Worm (Caenorhabditis elegans) whole organism, L4 larva: ENCODE results near the gene chk-2.
"Not testable (repeated sequence)": the region's sequence is repeated elsewhere in the genome, so short reads cannot be mapped to it uniquely, and the experiment has no call there.

ENCODE experiments used
- F44E2.7 ChIP-seq: fragments of 200-800 bp; sonication (Bioruptor generic); IDR thresholded peaks from 2 replicates; pipeline ENCODE4 v2.1.2; 2022; ENCODE audit warnings: missing genetic modification characterization, missing compliant biosample characterization
- T20F7.1 ChIP-seq: fragments of 200-800 bp; sonication (Bioruptor generic); optimal IDR thresholded peaks from 2 replicates; lab custom pipeline; 2018; ENCODE audit warnings: mild to moderate bottlenecking, missing genetic modification characterization, missing compliant biosample characterization
- Y48G9A.11 ChIP-seq: fragments of 200-800 bp; sonication (Bioruptor generic); IDR thresholded peaks from 2 replicates; pipeline ENCODE4 v1.3.6; 2022; ENCODE audit warnings: missing genetic modification reagents, missing genetic modification characterization, missing compliant biosample characterization
- Y5F2A.4 ChIP-seq: fragments of 200-800 bp; sonication (Bioruptor generic); optimal IDR thresholded peaks from 2 replicates; lab custom pipeline; 2018; ENCODE audit warnings: mild to moderate bottlenecking, missing genetic modification characterization, missing compliant biosample characterization
- aha-1 ChIP-seq: fragments of 150-350 bp; peaks from one replicate; lab custom pipeline; 2014; ENCODE audit warnings: missing biosample characterization, missing genetic modification characterization
- aly-2 ChIP-seq: sonication (generic microtip); optimal IDR thresholded peaks from 2 replicates; lab custom pipeline; 2018; ENCODE audit warnings: missing biosample characterization, missing genetic modification characterization
- ama-1 ChIP-seq: fragments of 150-350 bp; optimal IDR thresholded peaks from 2 replicates; lab custom pipeline; 2014; ENCODE audit warnings: inconsistent platforms, mixed read lengths
- ceh-62 ChIP-seq: sonication (generic microtip); optimal IDR thresholded peaks from 2 replicates; lab custom pipeline; 2017; ENCODE audit warnings: missing biosample characterization, missing genetic modification characterization
- daf-12 ChIP-seq: fragments of 150-350 bp; optimal IDR thresholded peaks from 2 replicates; lab custom pipeline; 2014; ENCODE audit warnings: missing biosample characterization, missing genetic modification reagents, missing genetic modification characterization
- daf-16 ChIP-seq, 3 experiments: sonication (generic microtip); optimal IDR thresholded peaks; 2 replicates each; lab custom pipeline; 2016 to 2017; ENCODE audit warnings: missing genetic modification characterization in 3 of 3, missing genetic modification reagents in 3 of 3, mild to moderate bottlenecking in 2 of 3, missing compliant biosample characterization in 2 of 3, missing biosample characterization in 1 of 3, moderate library complexity in 1 of 3
- egl-43 ChIP-seq: fragments of 200-800 bp; sonication (Bioruptor generic); IDR thresholded peaks from 2 replicates; pipeline ENCODE4 v1.3.6; 2022; ENCODE audit warnings: missing genetic modification reagents, missing genetic modification characterization, missing compliant biosample characterization
- lin-38 ChIP-seq: fragments of 200-800 bp; sonication (Bioruptor generic); IDR thresholded peaks from 2 replicates; pipeline ENCODE4 v1.3.6; 2022; ENCODE audit warnings: missing genetic modification reagents, missing genetic modification characterization, missing compliant biosample characterization
- lsy-2 ChIP-seq, 2 experiments: fragments of 150-350 bp in 1 of 2; sonication (generic microtip) in 1 of 2; optimal IDR thresholded peaks; 2 replicates each; lab custom pipeline; 2014 to 2017; ENCODE audit warnings: missing biosample characterization in 2 of 2, missing genetic modification characterization in 2 of 2
- madf-5 ChIP-seq, 2 experiments: fragments of 200-800 bp; sonication (Bioruptor generic); IDR thresholded peaks; 2 replicates each; pipeline ENCODE4 v1.3.6; 2022; ENCODE audit warnings: missing compliant biosample characterization in 2 of 2, missing genetic modification characterization in 2 of 2
- mep-1 ChIP-seq: fragments of 150-350 bp; sonication (generic microtip); optimal IDR thresholded peaks from 3 replicates; lab custom pipeline; 2014; ENCODE audit warnings: missing biosample characterization, missing genetic modification characterization
- mxl-2 ChIP-seq: fragments of 200-800 bp; sonication (Bioruptor generic); conservative IDR thresholded peaks from 2 replicates; pipeline ENCODE4 v1.3.6; 2022; ENCODE audit warnings: missing genetic modification reagents, missing genetic modification characterization, missing compliant biosample characterization
- mxl-3 ChIP-seq: fragments of 200-800 bp; sonication (Bioruptor generic); optimal IDR thresholded peaks from 2 replicates; lab custom pipeline; 2018; ENCODE audit warnings: mild to moderate bottlenecking, missing genetic modification characterization, missing compliant biosample characterization
- nhr-10 ChIP-seq: fragments of 150-350 bp; optimal IDR thresholded peaks from 2 replicates; lab custom pipeline; 2014; ENCODE audit warnings: missing biosample characterization, missing genetic modification characterization
- nhr-76 ChIP-seq: fragments of 150-350 bp; optimal IDR thresholded peaks from 2 replicates; lab custom pipeline; 2014; ENCODE audit warnings: missing biosample characterization, missing genetic modification characterization
- pqm-1 ChIP-seq: sonication (generic microtip); optimal IDR thresholded peaks from 2 replicates; lab custom pipeline; 2017; ENCODE audit warnings: missing biosample characterization, missing genetic modification characterization
- saeg-2 ChIP-seq: fragments of 200-800 bp; sonication (Bioruptor generic); IDR thresholded peaks from 2 replicates; pipeline ENCODE4 v1.3.6; 2022; ENCODE audit warnings: missing genetic modification reagents, missing genetic modification characterization, missing compliant biosample characterization
- set-16 ChIP-seq: fragments of 200-800 bp; sonication (Bioruptor generic); IDR thresholded peaks from 2 replicates; pipeline ENCODE4 v1.3.6; 2022; ENCODE audit warnings: missing genetic modification reagents, missing genetic modification characterization, missing compliant biosample characterization
- skn-1 ChIP-seq: fragments of 150-350 bp; optimal IDR thresholded peaks from 2 replicates; lab custom pipeline; 2014; ENCODE audit warnings: missing biosample characterization, missing genetic modification characterization
- snpc-1.2 ChIP-seq: fragments of 200-800 bp; sonication (Bioruptor generic); IDR thresholded peaks from 2 replicates; pipeline ENCODE4 v1.3.6; 2022; ENCODE audit warnings: missing genetic modification reagents, missing genetic modification characterization, missing compliant biosample characterization
- unc-130 ChIP-seq: sonication (generic microtip); optimal IDR thresholded peaks from 2 replicates; lab custom pipeline; 2016; ENCODE audit warnings: missing genetic modification reagents, missing genetic modification characterization, missing compliant biosample characterization
- unc-62 ChIP-seq, 3 experiments: fragments of 150-350 bp in 1 of 3; sonication (generic microtip); optimal IDR thresholded peaks in 2 of 3; peaks in 1 of 3; 1 replicate in 1 of 3; 2 replicates in 2 of 3; lab custom pipeline; 2014 to 2017; ENCODE audit warnings: missing biosample characterization in 3 of 3, missing genetic modification characterization in 3 of 3, missing genetic modification reagents in 3 of 3, missing genotype in 1 of 3
- ztf-7 ChIP-seq: fragments of 150-350 bp; optimal IDR thresholded peaks from 2 replicates; lab custom pipeline; 2014; ENCODE audit warnings: missing biosample characterization, missing genetic modification characterization

Gene chk-2

ce11 chrV:19954491-19954890 is 38.7 kb upstream of the chk-2 start:
- peak in 1 of 2 experiments; percentile 72 for TF ChIP-seq unc-62 (GFP tag; optimal IDR thresholded peaks at IDR 0.05 in 1 of 2; lab: Kevin White, UChicago)
- no peak for TF ChIP-seq unc-62 (tag; optimal IDR thresholded peaks at IDR 0.05; lab: Kevin White, UChicago)
- no peak for TF ChIP-seq ceh-62 (tag; lab: Kevin White, UChicago)
- no peak for TF ChIP-seq mxl-2
- no peak for TF ChIP-seq Y48G9A.11 (GFP tag; lab: Robert Waterston, UW)
- TF ChIP-seq egl-43: no peak
- TF ChIP-seq ztf-7 (tag; lab: Kevin White, UChicago): no peak

- TF ChIP-seq ama-1 (lab: Kevin White, UChicago); madf-5 (GFP tag; IDR thresholded peaks at IDR 0.05; lab: Robert Waterston, UW); daf-16 (GFP tag; optimal IDR thresholded peaks at IDR 0.05; lab: Kevin White, UChicago); daf-16 (tag; optimal IDR thresholded peaks at IDR 0.05; lab: Kevin White, UChicago): not testable (repeated sequence)
Measured at ce11 chrV:19949721-19950120, 33.9 kb upstream of the chk-2 start, which contains the start of gene Y60A3A.8. Gene Y60A3A.8 (plus strand): TSS chrV:19949978.

ce11 chrV:19948993-19949392 is 33.2 kb upstream of the chk-2 start, which contains the start of gene tmed-4:
Gene tmed-4 (minus strand): TSS chrV:19949093.
- TF ChIP-seq Y5F2A.4 (GFP tag; lab: Kevin White, UChicago); madf-5 (GFP tag; IDR thresholded peaks at IDR 0.05; lab: Robert Waterston, UW); mxl-3: not testable (repeated sequence)

- TF ChIP-seq aly-2 (no peak), ama-1 (lab: Kevin White, UChicago) (peak; percentile 55), lin-38 (GFP tag; lab: Robert Waterston, UW) (0 out of 2 replicates have a peak, but pooled peaks have one; percentile 21), snpc-1.2 (GFP tag; lab: Robert Waterston, UW) (0 out of 2 replicates have a peak, but pooled peaks have one; percentile 13)
Measured at ce11 chrV:19946529-19946928, 30.7 kb upstream of the chk-2 start, which contains the start of gene dhs-24. Gene dhs-24 (minus strand): TSS chrV:19946629.

ce11 chrV:19936945-19937344 is 21.1 kb upstream of the chk-2 start:
- TF ChIP-seq unc-130 (GFP tag; lab: Kevin White, UChicago): no peak
- peak in 1 of 2 experiments; percentile 50 for TF ChIP-seq unc-62 (GFP tag; optimal IDR thresholded peaks at IDR 0.05 in 1 of 2; lab: Kevin White, UChicago)
- no peak for TF ChIP-seq unc-62 (tag; optimal IDR thresholded peaks at IDR 0.05; lab: Kevin White, UChicago)

- TF ChIP-seq daf-12 (no peak), nhr-10 (no peak), lsy-2 (tag; optimal IDR thresholded peaks at IDR 0.05; lab: Kevin White, UChicago) (no peak), mep-1 (tag; lab: Kevin White, UChicago) (no peak), set-16 (no peak), saeg-2 (GFP tag; lab: Robert Waterston, UW) (no peak), F44E2.7 (GFP tag; lab: Robert Waterston, UW) (no peak)
- TF ChIP-seq, all 104 proteins: peak for 0
Measured at ce11 chrV:19934223-19934622, 18.4 kb upstream of the chk-2 start, which contains the start of gene algn-7. Gene algn-7 (minus strand): TSS chrV:19934323.

ce11 chrV:19923924-19924323 is 8.1 kb upstream of the chk-2 start, which contains the start of gene skr-4:
Gene skr-4 (plus strand): TSS chrV:19924224.
- TF ChIP-seq pqm-1 (tag; lab: Kevin White, UChicago) (peak; percentile 3), daf-16 (GFP tag; optimal IDR thresholded peaks at IDR 0.05; lab: Kevin White, UChicago) (no peak), daf-16 (tag; optimal IDR thresholded peaks at IDR 0.05; lab: Kevin White, UChicago) (peak; percentile 51), skn-1 (tag; lab: Kevin White, UChicago) (no peak)

ce11 chrV:19922613-19923012 is 6.8 kb upstream of the chk-2 start, which contains the start of gene Y60A3A.16:
Gene Y60A3A.16 (minus strand): TSS chrV:19922713.
- TF ChIP-seq aha-1 (tag; lab: Kevin White, UChicago): peak; percentile 54
- TF ChIP-seq daf-12: no peak
- TF ChIP-seq nhr-76 (tag; lab: Kevin White, UChicago): no peak
- TF ChIP-seq T20F7.1: no peak
- peak in 1 of 2 experiments; percentile 33 for TF ChIP-seq unc-62 (GFP tag; optimal IDR thresholded peaks at IDR 0.05 in 1 of 2; lab: Kevin White, UChicago)
- TF ChIP-seq unc-62 (tag; optimal IDR thresholded peaks at IDR 0.05; lab: Kevin White, UChicago): no peak
